Fruit fly (Drosophila melanogaster): Measurements from ENCODE around the gene CG32266.

The CG32266 gene

dm6 chr3L:3770823-3771222 lies 19.8 kb upstream of the CG32266 start (continued):
- TF ChIP-seq CG8765 (GFP tag; IDR thresholded peaks at IDR 0.05) = no peak
- TF ChIP-seq CG11695 (GFP tag; IDR thresholded peaks at IDR 0.05) = peak; percentile 52; the same call in 1 of the 3 replicates
- no peak for TF ChIP-seq CG11560 (tag; IDR thresholded peaks at IDR 0.05)
- no peak for TF ChIP-seq CG18476 (GFP tag; optimal IDR thresholded peaks at IDR 0.05)
- no peak for TF ChIP-seq nerfin-1 (tag; optimal IDR thresholded peaks at IDR 0.05)
- TF ChIP-seq grn (GFP tag; optimal IDR thresholded peaks at IDR 0.05) = no peak
- no peak for TF ChIP-seq CG10979 (tag; optimal IDR thresholded peaks at IDR 0.05)
- TF ChIP-seq odd (GFP tag; optimal IDR thresholded peaks at IDR 0.05) = peak; percentile 11
- TF ChIP-seq CG3847 (GFP tag; IDR thresholded peaks at IDR 0.05) = peak; percentile 51
- TF ChIP-seq CG18011 (GFP tag; optimal IDR thresholded peaks at IDR 0.05) = peak; percentile 39
- no peak; the same call in 2 of the 3 replicates for TF ChIP-seq tgo (GFP tag; IDR thresholded peaks at IDR 0.05)
- no peak for TF ChIP-seq sob (GFP tag; IDR thresholded peaks at IDR 0.05)
- TF ChIP-seq gem (tag; optimal IDR thresholded peaks at IDR 0.05) = peak; percentile 68
- TF ChIP-seq eyg (GFP tag; optimal IDR thresholded peaks at IDR 0.05) = no peak
- TF ChIP-seq pho (GFP tag; optimal IDR thresholded peaks at IDR 0.05) = peak; percentile 55
- TF ChIP-seq Sox102F (GFP tag; optimal IDR thresholded peaks at IDR 0.05) = peak; percentile 59
- TF ChIP-seq Awh (GFP tag; IDR thresholded peaks at IDR 0.05) = no peak
- TF ChIP-seq Vsx1 (GFP tag; optimal IDR thresholded peaks at IDR 0.05) = no peak
- TF ChIP-seq ab (GFP tag; optimal IDR thresholded peaks at IDR 0.05) = no peak
- no peak for TF ChIP-seq gsb-n (tag; optimal IDR thresholded peaks at IDR 0.05)
- TF ChIP-seq lab (GFP tag; optimal IDR thresholded peaks at IDR 0.05) = peak; percentile 57
- no peak for TF ChIP-seq CG12942 (GFP tag; optimal IDR thresholded peaks at IDR 0.05)
- TF ChIP-seq CG3065 (GFP tag; optimal IDR thresholded peaks at IDR 0.05) = no peak
- TF ChIP-seq CG16779 (GFP tag; IDR thresholded peaks at IDR 0.05) = 0 out of 2 replicates have a peak, but pooled peaks have one; percentile 44
- peak; percentile 47 for TF ChIP-seq CG13624 (GFP tag; optimal IDR thresholded peaks at IDR 0.05)
- TF ChIP-seq CG3838 (GFP tag; optimal IDR thresholded peaks at IDR 0.05) = no peak
- TF ChIP-seq Fer3 (tag; optimal IDR thresholded peaks at IDR 0.05) = peak; percentile 46
- TF ChIP-seq mam (GFP tag; optimal IDR thresholded peaks at IDR 0.05) = peak; percentile 27
- no peak for TF ChIP-seq Scr (GFP tag; IDR thresholded peaks at IDR 0.05; ENCODE audit: partially characterized antibody)
- no peak for TF ChIP-seq CG10565 (GFP tag; optimal IDR thresholded peaks at IDR 0.05)
- no peak for TF ChIP-seq run (tag; optimal IDR thresholded peaks at IDR 0.05)
- no peak for TF ChIP-seq pros (GFP tag; optimal IDR thresholded peaks at IDR 0.05)
- no peak for TF ChIP-seq Gug (GFP tag; IDR thresholded peaks at IDR 0.05)
- TF ChIP-seq CG32772 (GFP tag; IDR thresholded peaks at IDR 0.05) = no peak
- peak; percentile 17 for TF ChIP-seq D19A (tag; optimal IDR thresholded peaks at IDR 0.05)
- peak; percentile 42 for TF ChIP-seq gro (GFP tag; optimal IDR thresholded peaks at IDR 0.05)
- no peak for TF ChIP-seq hbn (GFP tag; IDR thresholded peaks at IDR 0.05; ENCODE audit: partially characterized antibody)
- 0 out of 2 replicates have a peak, but pooled peaks have one; percentile 16 for TF ChIP-seq ttk (GFP tag; IDR thresholded peaks at IDR 0.05)
- peak; percentile 73 for TF ChIP-seq dysf (GFP tag; IDR thresholded peaks at IDR 0.05)
- peak; percentile 57 for TF ChIP-seq HLH54F (GFP tag; optimal IDR thresholded peaks at IDR 0.05)
- TF ChIP-seq CG10209 (GFP tag; optimal IDR thresholded peaks at IDR 0.05) = peak; percentile 56
- no peak for TF ChIP-seq corto (GFP tag; optimal IDR thresholded peaks at IDR 0.05)
- TF ChIP-seq Sry-β (GFP tag; optimal IDR thresholded peaks at IDR 0.05) = no peak
- no peak for TF ChIP-seq Nf-YC (tag; optimal IDR thresholded peaks at IDR 0.05)
- no peak for TF ChIP-seq CG16815 (GFP tag; optimal IDR thresholded peaks at IDR 0.05)
- no peak for TF ChIP-seq crc (GFP tag; optimal IDR thresholded peaks at IDR 0.05)
- peak; percentile 89 for TF ChIP-seq cwo (GFP tag; optimal IDR thresholded peaks at IDR 0.05)
- peak; percentile 34 for TF ChIP-seq ind (GFP tag; optimal IDR thresholded peaks at IDR 0.05)
- no peak for TF ChIP-seq CG11723 (GFP tag; optimal IDR thresholded peaks at IDR 0.05)
- peak; percentile 21 for TF ChIP-seq scrt (GFP tag; optimal IDR thresholded peaks at IDR 0.05)
- TF ChIP-seq H15 (GFP tag; IDR thresholded peaks at IDR 0.05) = 0 out of 3 replicates have a peak, but pooled peaks have one; percentile 31

Data from whole organism, embryonic.